Worm (Caenorhabditis elegans) whole organism, L2 larva: ENCODE measurements around the gene gstk-1.

ENCODE experiments used
- C34F6.9 ChIP-seq: fragments of 150-350 bp; optimal IDR thresholded peaks from 2 replicates; lab custom pipeline; 2014; ENCODE audit warnings: missing biosample characterization, missing genetic modification characterization
- F13H6.1 ChIP-seq: sonication (generic microtip); optimal IDR thresholded peaks from 2 replicates; lab custom pipeline; 2016; ENCODE audit warnings: missing genetic modification characterization, missing compliant biosample characterization
- R02D3.7 ChIP-seq: fragments of 150-350 bp; optimal IDR thresholded peaks from 2 replicates; lab custom pipeline; 2014; ENCODE audit warnings: missing biosample characterization, missing genetic modification characterization
- aly-2 ChIP-seq: fragments of 150-350 bp; optimal IDR thresholded peaks from 2 replicates; lab custom pipeline; 2014; ENCODE audit warnings: missing biosample characterization, missing genetic modification characterization
- blmp-1 ChIP-seq: sonication (generic microtip); optimal IDR thresholded peaks from 2 replicates; lab custom pipeline; 2017; ENCODE audit warnings: missing genetic modification characterization, mild to moderate bottlenecking, missing compliant biosample characterization, antibody characterized with exemption, moderate library complexity; ENCODE audit not compliant: insufficient read depth
- ceh-16 ChIP-seq: fragments of 150-350 bp; optimal IDR thresholded peaks from 2 replicates; lab custom pipeline; 2014; ENCODE audit warnings: missing biosample characterization, missing genetic modification characterization
- crh-2 ChIP-seq: sonication (generic microtip); optimal IDR thresholded peaks from 2 replicates; lab custom pipeline; 2017; ENCODE audit warnings: missing biosample characterization, missing genetic modification characterization
- dmd-4 ChIP-seq: sonication (generic microtip); optimal IDR thresholded peaks from 2 replicates; lab custom pipeline; 2017; ENCODE audit warnings: missing biosample characterization, missing genetic modification characterization
- egl-27 ChIP-seq: sonication (generic microtip); optimal IDR thresholded peaks from 3 replicates; lab custom pipeline; 2017; ENCODE audit warnings: missing biosample characterization, missing genetic modification reagents, missing genetic modification characterization
- elt-1 ChIP-seq: fragments of 150-350 bp; optimal IDR thresholded peaks from 2 replicates; lab custom pipeline; 2014; ENCODE audit warnings: missing biosample characterization, missing genetic modification characterization
- elt-3 ChIP-seq: sonication (generic microtip); optimal IDR thresholded peaks from 2 replicates; lab custom pipeline; 2017; ENCODE audit warnings: missing biosample characterization, missing genetic modification characterization
- fos-1 ChIP-seq: fragments of 150-350 bp; optimal IDR thresholded peaks from 2 replicates; lab custom pipeline; 2014; ENCODE audit warnings: missing biosample characterization, missing genetic modification characterization
- lin-13 ChIP-seq: fragments of 150-350 bp; optimal IDR thresholded peaks from 2 replicates; lab custom pipeline; 2014; ENCODE audit warnings: missing biosample characterization, missing genetic modification reagents, missing genetic modification characterization
- lin-39 ChIP-seq: fragments of 150-350 bp; optimal IDR thresholded peaks from 2 replicates; lab custom pipeline; 2014; ENCODE audit warnings: missing biosample characterization, missing genetic modification reagents, missing genetic modification characterization
- lsy-2 ChIP-seq, 2 experiments: fragments of 150-350 bp in 1 of 2; sonication (generic microtip) in 1 of 2; optimal IDR thresholded peaks; 2 replicates each; lab custom pipeline; 2014 to 2017; ENCODE audit warnings: missing biosample characterization in 2 of 2, missing genetic modification characterization in 2 of 2
- mbf-1 ChIP-seq: sonication (generic microtip); optimal IDR thresholded peaks from 2 replicates; lab custom pipeline; 2017; ENCODE audit warnings: missing biosample characterization, missing genetic modification characterization
- mdl-1 ChIP-seq, 2 experiments: fragments of 150-350 bp in 1 of 2; sonication (generic microtip) in 1 of 2; optimal IDR thresholded peaks; 2 replicates each; lab custom pipeline; 2017; ENCODE audit warnings: missing biosample characterization in 2 of 2, missing genetic modification characterization in 2 of 2
- nhr-11 ChIP-seq: fragments of 150-350 bp; optimal IDR thresholded peaks from 2 replicates; lab custom pipeline; 2014; ENCODE audit warnings: missing biosample characterization, missing genetic modification characterization
- nhr-129 ChIP-seq: fragments of 150-350 bp; optimal IDR thresholded peaks from 2 replicates; lab custom pipeline; 2014; ENCODE audit warnings: missing biosample characterization, missing genetic modification characterization
- nhr-23 ChIP-seq: fragments of 150-350 bp; optimal IDR thresholded peaks from 2 replicates; lab custom pipeline; 2014; ENCODE audit warnings: missing biosample characterization, missing genetic modification reagents, missing genetic modification characterization
- nhr-237 ChIP-seq: fragments of 150-350 bp; optimal IDR thresholded peaks from 2 replicates; lab custom pipeline; 2014; ENCODE audit warnings: missing biosample characterization, missing genetic modification characterization
- nhr-25 ChIP-seq: fragments of 150-350 bp; sonication (generic microtip); optimal IDR thresholded peaks from 3 replicates; lab custom pipeline; 2014; ENCODE audit warnings: missing biosample characterization, missing genetic modification characterization
- peb-1 ChIP-seq: fragments of 150-350 bp; optimal IDR thresholded peaks from 2 replicates; lab custom pipeline; 2014; ENCODE audit warnings: missing biosample characterization, missing genetic modification characterization
- sma-3 ChIP-seq: sonication (generic microtip); optimal IDR thresholded peaks from 2 replicates; lab custom pipeline; 2016; ENCODE audit warnings: missing genetic modification reagents, missing genetic modification characterization, missing compliant biosample characterization
- snpc-4 ChIP-seq: fragments of 150-350 bp; optimal IDR thresholded peaks from 2 replicates; lab custom pipeline; 2014; ENCODE audit warnings: missing biosample characterization, missing genetic modification characterization
- unc-39 ChIP-seq: fragments of 150-350 bp; optimal IDR thresholded peaks from 2 replicates; lab custom pipeline; 2014; ENCODE audit warnings: missing biosample characterization, missing genetic modification characterization
- unc-55 ChIP-seq: fragments of 150-350 bp; sonication (generic microtip); optimal IDR thresholded peaks from 3 replicates; lab custom pipeline; 2014; ENCODE audit warnings: missing biosample characterization, missing genetic modification reagents, missing genetic modification characterization
- zag-1 ChIP-seq: fragments of 150-350 bp; optimal IDR thresholded peaks from 2 replicates; lab custom pipeline; 2014; ENCODE audit warnings: missing biosample characterization, missing genetic modification characterization
- ztf-11 ChIP-seq: sonication (generic microtip); optimal IDR thresholded peaks from 2 replicates; lab custom pipeline; 2017; ENCODE audit warnings: missing biosample characterization, missing genetic modification characterization
- ztf-4 ChIP-seq: fragments of 150-350 bp; optimal IDR thresholded peaks from 2 replicates; lab custom pipeline; 2014; ENCODE audit warnings: missing biosample characterization, missing genetic modification characterization

The gstk-1 gene

DNA sequence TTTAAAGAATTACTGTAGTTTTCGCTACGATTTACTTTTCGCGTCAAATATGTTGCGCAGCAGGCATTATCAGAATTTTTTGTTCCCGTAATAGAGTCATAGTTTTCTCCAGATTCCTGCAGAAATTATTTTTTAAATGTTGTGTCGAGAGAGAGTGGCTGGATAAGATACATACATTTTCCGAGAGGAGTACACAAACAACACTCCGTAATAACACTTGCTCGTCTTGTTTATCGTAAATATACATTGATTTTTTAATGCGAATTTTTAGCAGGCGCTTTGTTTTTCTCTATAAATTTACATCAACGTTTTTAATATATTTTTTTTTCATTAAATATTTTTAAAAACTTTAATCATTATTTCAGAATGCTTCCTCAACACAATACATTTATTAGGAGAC, 12.5 kb downstream of the gstk-1 start, which contains the start of gene taf-8 (continued):
- peak; percentile 83 for TF ChIP-seq unc-55
- no peak for TF ChIP-seq fos-1 (tag; lab: Kevin White, UChicago)
- no peak for TF ChIP-seq blmp-1 (tag; lab: Kevin White, UChicago)
- peak; percentile 86 for TF ChIP-seq R02D3.7 (tag; lab: Kevin White, UChicago)

DNA sequence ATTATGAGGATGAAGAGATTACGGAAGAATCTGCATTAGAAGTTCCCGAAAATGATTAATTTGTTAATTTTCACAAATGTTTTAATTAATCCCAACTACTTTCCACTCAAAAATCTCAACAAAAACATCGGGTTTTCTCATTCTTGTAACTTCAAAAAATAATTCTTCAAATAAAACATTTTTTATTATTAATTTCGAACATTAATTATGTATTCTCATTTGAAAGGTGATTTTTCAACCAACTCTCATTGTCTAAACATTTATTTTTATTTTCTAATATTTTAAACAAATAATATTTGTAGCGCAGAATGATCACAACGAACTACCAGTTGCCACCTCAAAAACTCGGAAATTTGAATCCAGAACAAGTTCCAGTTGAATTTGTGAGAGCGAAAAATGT, 14.8 kb downstream of the gstk-1 start, which contains the start of gene ZK1320.7:
Gene ZK1320.7 (plus strand): TSS at position 301 of the 400 bp plus-strand sequence.
- TF ChIP-seq peb-1 (tag; lab: Kevin White, UChicago), result no peak
- TF ChIP-seq nhr-237 (tag; lab: Kevin White, UChicago), result no peak
- no peak for TF ChIP-seq nhr-129 (tag; lab: Kevin White, UChicago)
- TF ChIP-seq unc-55, result no peak

DNA sequence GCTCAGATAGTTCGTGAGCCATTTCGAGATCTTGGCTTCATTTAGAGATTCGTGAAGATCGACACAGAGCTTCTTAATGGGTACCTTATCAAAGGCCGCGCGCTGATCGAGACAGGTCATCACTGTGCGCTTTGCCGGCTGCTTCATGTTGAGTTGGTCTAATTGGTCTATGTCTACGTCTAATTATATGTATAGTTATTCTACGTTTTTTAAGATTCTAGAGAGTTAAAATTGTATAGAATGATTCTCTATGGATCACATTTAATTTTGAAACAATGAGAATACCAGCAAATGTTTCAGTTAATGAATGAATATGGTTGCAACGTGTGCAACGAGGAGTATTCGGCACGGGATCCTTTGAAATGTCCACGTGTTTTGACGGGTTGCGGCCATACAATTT, 18.2 kb downstream of the gstk-1 start, which contains the start of gene arc-1:
Gene arc-1 (plus strand): TSS at position 301 of the 400 bp plus-strand sequence.
- no peak for TF ChIP-seq zag-1 (tag; lab: Kevin White, UChicago)
- TF ChIP-seq ceh-16 (tag; lab: Kevin White, UChicago), result no peak

DNA sequence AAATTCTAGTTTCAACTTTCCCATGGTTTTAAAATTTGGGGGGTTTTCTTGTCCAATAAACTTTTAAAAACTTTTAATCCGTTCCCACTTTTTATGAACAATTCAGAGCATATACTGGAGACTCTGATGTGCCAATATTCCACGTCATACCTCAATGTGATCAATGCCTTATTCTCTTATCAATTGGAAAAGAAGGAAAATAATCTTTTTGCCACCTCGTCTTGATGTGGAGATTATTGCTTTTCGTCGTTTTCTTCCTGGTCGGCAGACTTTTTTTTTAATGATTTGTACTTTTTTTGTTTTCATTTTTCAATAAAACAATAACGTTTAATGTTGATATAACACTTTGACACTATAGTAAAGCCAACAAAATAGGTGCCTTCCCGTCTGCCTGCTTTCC, 21.0 kb downstream of the gstk-1 start:
- TF ChIP-seq lin-39 (tag; lab: Kevin White, UChicago) (no peak), crh-2 (peak; percentile 50), fos-1 (tag; lab: Kevin White, UChicago) (peak; percentile 40), egl-27 (tag; lab: Kevin White, UChicago) (no peak)

DNA sequence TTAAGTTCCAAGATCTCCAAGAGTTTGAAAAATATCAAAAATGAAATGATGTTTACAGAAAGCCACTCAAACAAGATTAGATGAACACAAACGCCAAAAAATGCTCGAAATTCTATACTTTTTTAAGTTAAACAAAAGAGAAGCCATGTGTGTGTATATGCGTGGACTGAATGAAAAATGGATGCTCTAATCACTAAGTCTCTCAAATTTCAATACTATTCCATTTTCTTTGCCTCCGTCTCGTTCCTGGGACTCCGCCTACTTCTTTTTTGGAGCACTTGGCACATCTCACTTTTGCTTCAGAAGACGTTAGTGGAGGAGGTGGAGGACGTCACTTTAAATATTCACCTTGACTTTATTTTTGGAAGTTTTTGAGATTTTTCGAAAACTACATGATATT, 23.3 kb downstream of the gstk-1 start:
- TF ChIP-seq unc-55 (peak; percentile 65), C34F6.9 (tag; lab: Kevin White, UChicago) (peak; percentile 34), lsy-2 (tag; optimal IDR thresholded peaks at IDR 0.05; lab: Kevin White, UChicago) (no peak)
- TF ChIP-seq, all 48 proteins: peak for 2

DNA sequence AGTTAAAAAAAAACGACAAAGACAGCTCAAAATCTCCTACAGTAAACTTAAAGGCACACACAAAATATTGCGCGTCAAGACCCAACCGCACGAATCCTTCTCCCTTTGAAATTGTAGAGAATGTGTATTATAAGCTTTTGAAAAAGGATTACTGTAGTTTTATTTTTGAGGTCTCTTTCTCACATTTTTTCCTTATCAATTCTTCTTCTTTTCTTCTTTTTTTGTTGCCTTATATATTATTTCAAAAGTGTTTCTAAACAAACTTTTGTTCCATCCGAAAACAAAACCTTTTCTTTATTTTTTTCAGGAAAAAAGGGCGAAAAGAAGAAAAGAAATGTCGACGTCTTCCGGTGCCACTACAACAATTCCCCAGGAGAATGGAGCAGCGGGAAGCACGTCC, 24.0 kb downstream of the gstk-1 start, which contains the start of gene ZK1320.13:
Gene ZK1320.13 (plus strand): TSS at position 301 of the 400 bp plus-strand sequence.
- TF ChIP-seq zag-1 (tag; lab: Kevin White, UChicago) (no peak), R02D3.7 (tag; lab: Kevin White, UChicago) (no peak), unc-39 (tag; lab: Kevin White, UChicago) (no peak), elt-1 (tag; lab: Kevin White, UChicago) (no peak), unc-55 (no peak), nhr-25 (tag; lab: Kevin White, UChicago) (no peak), sma-3 (no peak), ztf-11 (tag; lab: Kevin White, UChicago) (no peak), mbf-1 (tag; lab: Kevin White, UChicago) (no peak), fos-1 (tag; lab: Kevin White, UChicago) (no peak), nhr-23 (no peak), lin-13 (no peak), elt-3 (tag; lab: Kevin White, UChicago) (no peak), F13H6.1 (tag; lab: Kevin White, UChicago) (no peak), C34F6.9 (tag; lab: Kevin White, UChicago) (no peak), dmd-4 (tag; lab: Kevin White, UChicago) (no peak)

DNA sequence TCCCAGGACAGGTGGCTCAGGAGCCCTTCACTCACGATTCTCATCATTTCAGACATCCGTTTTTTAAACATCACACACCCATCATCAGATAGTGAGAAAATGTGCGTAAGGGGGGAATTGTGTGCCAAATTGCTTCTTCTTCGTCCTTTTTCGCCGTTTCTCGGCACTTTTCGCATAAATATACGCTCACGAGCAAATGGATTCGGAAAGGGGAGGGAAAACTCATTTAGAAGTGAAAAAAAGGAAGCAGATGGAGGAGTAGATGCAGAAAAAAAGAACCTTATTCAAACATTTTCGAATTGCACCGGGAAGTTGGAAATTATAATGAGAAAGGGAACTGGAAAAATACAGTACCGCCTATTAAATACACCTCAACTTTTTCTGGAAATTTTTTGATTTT, 25.5 kb downstream of the gstk-1 start:
- no peak for TF ChIP-seq snpc-4 (tag; lab: Kevin White, UChicago)
- no peak for TF ChIP-seq ztf-4 (tag; lab: Kevin White, UChicago)
- no peak for TF ChIP-seq nhr-11 (tag; lab: Kevin White, UChicago)
- no peak for TF ChIP-seq F13H6.1 (tag; lab: Kevin White, UChicago)
- no peak for TF ChIP-seq mdl-1 (tag; optimal IDR thresholded peaks at IDR 0.05; lab: Kevin White, UChicago)
- no peak for TF ChIP-seq aly-2 (tag; lab: Kevin White, UChicago)
- TF ChIP-seq peb-1 (tag; lab: Kevin White, UChicago), result no peak
